Fruit fly (Drosophila melanogaster) whole organism, embryonic: Measurements from ENCODE around the gene PIP82.

Experiments
- BEAF-32 ChIP-seq: fragments of 200-800 bp; sonication (Bioruptor generic); optimal IDR thresholded peaks from 3 replicates; lab custom pipeline; 2017; ENCODE audit warnings: missing biosample characterization, missing genetic modification characterization, mild to moderate bottlenecking, moderate library complexity, missing genetic modification reagents
- CG10462 ChIP-seq: fragments of 200-800 bp; sonication (Bioruptor generic); optimal IDR thresholded peaks from 2 replicates; lab custom pipeline; 2016; ENCODE audit warnings: missing biosample characterization, missing genetic modification characterization
- CG11695 ChIP-seq: fragments of 200-800 bp; sonication (Bioruptor generic); IDR thresholded peaks from 3 replicates; pipeline ENCODE4 v1.3.6; 2022; ENCODE audit warnings: missing biosample characterization, missing genetic modification characterization
- CG12391 ChIP-seq: fragments of 200-800 bp; sonication (Bioruptor generic); optimal IDR thresholded peaks from 3 replicates; lab custom pipeline; 2018; ENCODE audit warnings: missing biosample characterization, mild to moderate bottlenecking, missing genetic modification characterization, moderate library complexity
- CG13424 ChIP-seq: fragments of 200-800 bp; sonication (Bioruptor generic); optimal IDR thresholded peaks from 2 replicates; lab custom pipeline; 2019; ENCODE audit warnings: missing biosample characterization, mild to moderate bottlenecking, missing genetic modification characterization, moderate library complexity
- CG13894 ChIP-seq: fragments of 200-800 bp; sonication (Bioruptor generic); optimal IDR thresholded peaks from 3 replicates; lab custom pipeline; 2018; ENCODE audit warnings: missing biosample characterization, mild to moderate bottlenecking, missing genetic modification characterization, moderate library complexity
- CG15269 ChIP-seq: fragments of 200-800 bp; sonication (Bioruptor generic); optimal IDR thresholded peaks from 2 replicates; lab custom pipeline; 2018; ENCODE audit warnings: missing biosample characterization, mild to moderate bottlenecking, missing genetic modification characterization, moderate library complexity
- CG15696 ChIP-seq: fragments of 200-800 bp; sonication (Bioruptor generic); optimal IDR thresholded peaks from 2 replicates; lab custom pipeline; 2019; ENCODE audit warnings: missing biosample characterization, mild to moderate bottlenecking, missing genetic modification characterization, moderate library complexity
- CG17359 ChIP-seq: fragments of 200-800 bp; sonication (Bioruptor generic); optimal IDR thresholded peaks from 3 replicates; lab custom pipeline; 2018; ENCODE audit warnings: missing biosample characterization, mild to moderate bottlenecking, missing genetic modification characterization, moderate library complexity
- CG17802 ChIP-seq: fragments of 200-800 bp; sonication (Bioruptor generic); optimal IDR thresholded peaks from 2 replicates; lab custom pipeline; 2018; ENCODE audit warnings: missing biosample characterization, mild to moderate bottlenecking, missing genetic modification characterization, moderate library complexity
- CG18011 ChIP-seq: fragments of 200-800 bp; sonication (Bioruptor generic); optimal IDR thresholded peaks from 2 replicates; lab custom pipeline; 2017; ENCODE audit warnings: missing biosample characterization, missing genetic modification characterization, mild to moderate bottlenecking, moderate library complexity, missing genotype
- CG2120 ChIP-seq: fragments of 200-800 bp; sonication (Bioruptor generic); optimal IDR thresholded peaks from 3 replicates; lab custom pipeline; 2016; ENCODE audit warnings: missing biosample characterization, missing genetic modification characterization
- CG30403 ChIP-seq: fragments of 200-800 bp; sonication (Bioruptor generic); optimal IDR thresholded peaks from 3 replicates; lab custom pipeline; 2016; ENCODE audit warnings: missing biosample characterization, missing genetic modification characterization
- CG32767 ChIP-seq: fragments of 200-800 bp; sonication (Bioruptor generic); IDR thresholded peaks from 2 replicates; pipeline ENCODE4 v1.3.6; 2022; ENCODE audit warnings: missing biosample characterization, missing genetic modification characterization
- CG34376 ChIP-seq: fragments of 200-800 bp; sonication (Bioruptor generic); optimal IDR thresholded peaks from 2 replicates; lab custom pipeline; 2018; ENCODE audit warnings: missing biosample characterization, mild to moderate bottlenecking, missing genetic modification characterization
- CG4854 ChIP-seq: fragments of 200-800 bp; sonication (Bioruptor generic); optimal IDR thresholded peaks from 2 replicates; lab custom pipeline; 2016; ENCODE audit warnings: missing biosample characterization, missing genetic modification characterization, inconsistent platforms
- CG6254 ChIP-seq: fragments of 200-800 bp; sonication (Bioruptor generic); optimal IDR thresholded peaks from 3 replicates; lab custom pipeline; 2017; ENCODE audit warnings: mild to moderate bottlenecking, missing biosample characterization, missing genetic modification reagents, missing genetic modification characterization
- CG6272 ChIP-seq: fragments of 200-800 bp; sonication (Bioruptor generic); IDR thresholded peaks from 2 replicates; pipeline ENCODE4 v1.3.6; 2022; ENCODE audit warnings: missing biosample characterization, missing genetic modification characterization
- CG7271 ChIP-seq: fragments of 200-800 bp; sonication (Bioruptor generic); optimal IDR thresholded peaks from 2 replicates; lab custom pipeline; 2018; ENCODE audit warnings: missing biosample characterization, mild to moderate bottlenecking, missing genetic modification characterization, moderate library complexity
- CG7556 ChIP-seq: fragments of 200-800 bp; sonication (Bioruptor generic); optimal IDR thresholded peaks from 2 replicates; lab custom pipeline; 2017; ENCODE audit warnings: missing biosample characterization, mild to moderate bottlenecking, missing genetic modification characterization
- CG7839 ChIP-seq: fragments of 200-800 bp; sonication (Bioruptor generic); optimal IDR thresholded peaks from 3 replicates; lab custom pipeline; 2018; ENCODE audit warnings: missing biosample characterization, mild to moderate bottlenecking, missing genetic modification characterization, moderate library complexity
- Chrac-16 ChIP-seq: fragments of 200-800 bp; sonication (Bioruptor generic); optimal IDR thresholded peaks from 3 replicates; lab custom pipeline; 2016; ENCODE audit warnings: missing biosample characterization, missing genetic modification characterization
- Fer3 ChIP-seq: fragments of 200-800 bp; sonication (Bioruptor generic); optimal IDR thresholded peaks from 2 replicates; lab custom pipeline; 2018; ENCODE audit warnings: missing biosample characterization, mild to moderate bottlenecking, missing genetic modification characterization, moderate library complexity
- Hand ChIP-seq: fragments of 200-800 bp; sonication (Bioruptor generic); optimal IDR thresholded peaks from 2 replicates; lab custom pipeline; 2017; ENCODE audit warnings: mild to moderate bottlenecking, missing biosample characterization, missing genetic modification reagents, missing genetic modification characterization
- Hmr ChIP-seq: fragments of 200-800 bp; sonication (Bioruptor generic); optimal IDR thresholded peaks from 3 replicates; lab custom pipeline; 2017; ENCODE audit warnings: mild to moderate bottlenecking, missing biosample characterization, missing genetic modification reagents, missing genetic modification characterization
- Hsf ChIP-seq: fragments of 200-800 bp; sonication (Bioruptor generic); optimal IDR thresholded peaks from 3 replicates; lab custom pipeline; 2016; ENCODE audit warnings: missing biosample characterization, missing genetic modification characterization
- Lpt ChIP-seq: fragments of >200 bp; optimal IDR thresholded peaks from 2 replicates; lab custom pipeline; 2018; ENCODE audit warnings: missing biosample characterization, missing genetic modification characterization
- Meics ChIP-seq: fragments of 200-800 bp; sonication (Bioruptor generic); optimal IDR thresholded peaks from 2 replicates; lab custom pipeline; 2017; ENCODE audit warnings: missing biosample characterization, mild to moderate bottlenecking, missing genetic modification characterization
- PHDP ChIP-seq: fragments of 200-800 bp; sonication (Bioruptor generic); optimal IDR thresholded peaks from 3 replicates; lab custom pipeline; 2018; ENCODE audit warnings: missing biosample characterization, mild to moderate bottlenecking, missing genetic modification characterization, moderate library complexity
- Pdp1 ChIP-seq, 2 experiments: fragments of 200-800 bp; sonication (Bioruptor generic); optimal IDR thresholded peaks; 3 replicates each; lab custom pipeline; 2016; ENCODE audit warnings: missing biosample characterization in 2 of 2, missing genetic modification characterization in 2 of 2, mild to moderate bottlenecking in 1 of 2, moderate library complexity in 1 of 2
- Sox100B ChIP-seq: fragments of 200-800 bp; sonication (Bioruptor generic); optimal IDR thresholded peaks from 3 replicates; lab custom pipeline; 2018; ENCODE audit warnings: missing biosample characterization, mild to moderate bottlenecking, missing genetic modification characterization
- ara ChIP-seq: fragments of 200-800 bp; sonication (Bioruptor generic); IDR thresholded peaks from 2 replicates; pipeline ENCODE4 v1.3.6; 2022; ENCODE audit warnings: missing biosample characterization, missing genetic modification characterization
- ase ChIP-seq: fragments of 200-800 bp; sonication (Bioruptor generic); IDR thresholded peaks from 3 replicates; pipeline ENCODE4 v1.3.6; 2022; ENCODE audit warnings: missing biosample characterization, missing genetic modification characterization
- btn ChIP-seq: fragments of 200-800 bp; sonication (Bioruptor generic); optimal IDR thresholded peaks from 2 replicates; lab custom pipeline; 2016; ENCODE audit warnings: missing biosample characterization, missing genetic modification characterization
- cato ChIP-seq: fragments of 200-800 bp; sonication (Bioruptor generic); optimal IDR thresholded peaks from 2 replicates; lab custom pipeline; 2016; ENCODE audit warnings: missing biosample characterization, missing genetic modification characterization, borderline replicate concordance
- chinmo ChIP-seq: fragments of 200-800 bp; sonication (Bioruptor generic); IDR thresholded peaks from 4 replicates; pipeline ENCODE4 v1.3.6; 2022; ENCODE audit warnings: missing biosample characterization, missing genetic modification characterization; ENCODE audit not compliant: partially characterized antibody
- danr ChIP-seq: fragments of 200-800 bp; sonication (Bioruptor generic); IDR thresholded peaks from 2 replicates; pipeline ENCODE4 v1.3.6; 2022; ENCODE audit warnings: missing biosample characterization, missing genetic modification characterization
- dmrt99B ChIP-seq: fragments of 200-800 bp; sonication (Bioruptor generic); optimal IDR thresholded peaks from 2 replicates; lab custom pipeline; 2018; ENCODE audit warnings: missing biosample characterization, mild to moderate bottlenecking, missing genetic modification characterization, moderate library complexity
- dysf ChIP-seq: fragments of 200-800 bp; sonication (Bioruptor generic); IDR thresholded peaks from 3 replicates; pipeline ENCODE4 v1.3.6; 2022; ENCODE audit warnings: missing biosample characterization, missing genetic modification characterization
- fd64A ChIP-seq: fragments of 200-800 bp; sonication (Bioruptor generic); optimal IDR thresholded peaks from 3 replicates; lab custom pipeline; 2018; ENCODE audit warnings: missing biosample characterization, mild to moderate bottlenecking, missing genetic modification characterization
- gt ChIP-seq: fragments of 200-800 bp; sonication (Bioruptor generic); IDR thresholded peaks from 2 replicates; pipeline ENCODE4 v1.3.6; 2022; ENCODE audit warnings: missing biosample characterization, missing genetic modification characterization
- inv ChIP-seq: fragments of 200-800 bp; sonication (Bioruptor generic); IDR thresholded peaks from 2 replicates; pipeline ENCODE4 v1.3.6; 2022; ENCODE audit warnings: missing biosample characterization, missing genetic modification characterization; ENCODE audit not compliant: partially characterized antibody
- mam ChIP-seq: fragments of 200-800 bp; sonication (Bioruptor generic); optimal IDR thresholded peaks from 3 replicates; lab custom pipeline; 2016; ENCODE audit warnings: missing biosample characterization, missing genetic modification characterization
- nmo ChIP-seq: fragments of 200-800 bp; sonication (Bioruptor generic); optimal IDR thresholded peaks from 2 replicates; lab custom pipeline; 2018; ENCODE audit warnings: missing biosample characterization, mild to moderate bottlenecking, missing genetic modification characterization, moderate library complexity
- pan ChIP-seq, 4 experiments: fragments of >200 bp in 3 of 4; fragments of 200-800 bp in 1 of 4; sonication (Bioruptor generic) in 1 of 4; optimal IDR thresholded peaks in 3 of 4; IDR thresholded peaks in 1 of 4; 2 replicates each; pipeline versions ENCODE4 v1.3.6 to Lab custom; 2017 to 2022; ENCODE audit warnings: missing biosample characterization in 2 of 4, missing genetic modification characterization in 2 of 4, mixed read lengths in 1 of 4
- prd ChIP-seq, 3 experiments: fragments of >200 bp in 2 of 3; fragments of 200-800 bp in 1 of 3; sonication (Bioruptor generic) in 1 of 3; optimal IDR thresholded peaks in 2 of 3; IDR thresholded peaks in 1 of 3; 2 replicates in 2 of 3; 3 replicates in 1 of 3; pipeline versions ENCODE4 v1.3.6 to Lab custom; 2017 to 2022; ENCODE audit warnings: missing biosample characterization in 1 of 3, missing genetic modification characterization in 1 of 3
- psq ChIP-seq: fragments of 200-800 bp; sonication (Bioruptor generic); optimal IDR thresholded peaks from 2 replicates; lab custom pipeline; 2017; ENCODE audit warnings: missing biosample characterization, missing genetic modification characterization
- sqz ChIP-seq: fragments of 200-800 bp; sonication (Bioruptor generic); optimal IDR thresholded peaks from 3 replicates; lab custom pipeline; 2018; ENCODE audit warnings: missing biosample characterization, mild to moderate bottlenecking, missing genetic modification characterization
- stc ChIP-seq: fragments of 200-800 bp; sonication (Bioruptor generic); IDR thresholded peaks from 2 replicates; pipeline ENCODE4 v1.3.6; 2022; ENCODE audit warnings: missing biosample characterization, missing genetic modification characterization

The PIP82 gene

dm6 chrX:8491452-8492046, 37.9 kb downstream of the PIP82 start (continued):
- TF ChIP-seq stc (no peak), CG32767 (no peak), CG17359 (tag; lab: Kevin White, UChicago) (peak; percentile 23), Chrac-16 (GFP tag; lab: Kevin White, UChicago) (peak; percentile 4), Hmr (peak; percentile 13), Lpt (GFP tag; lab: Kevin White, UChicago) (no peak), fd64A (GFP tag; lab: Kevin White, UChicago) (no peak), ase (no peak), sqz (GFP tag; lab: Kevin White, UChicago) (peak; percentile 13), CG2120 (GFP tag; lab: Kevin White, UChicago) (peak; percentile 36), CG10462 (GFP tag; lab: Kevin White, UChicago) (peak; percentile 17), CG15269 (tag; lab: Kevin White, UChicago) (peak; percentile 7), CG12391 (tag; lab: Kevin White, UChicago) (peak; percentile 5), BEAF-32 (GFP tag; lab: Kevin White, UChicago) (no peak), CG7556 (GFP tag; lab: Kevin White, UChicago) (peak; percentile 3), psq (GFP tag; lab: Kevin White, UChicago) (no peak), Hand (GFP tag; lab: Kevin White, UChicago) (no peak), dysf (GFP tag; lab: Robert Waterston, UW) (peak; percentile 34; the same call in 1 of the 3 replicates), nmo (GFP tag; lab: Kevin White, UChicago) (peak; percentile 15), CG34376 (GFP tag; lab: Kevin White, UChicago) (no peak), chinmo (GFP tag; lab: Robert Waterston, UW) (0 out of 4 replicates have a peak, but pooled peaks have one; percentile 46), Fer3 (tag; lab: Kevin White, UChicago) (no peak), CG15696 (tag; lab: Kevin White, UChicago) (no peak), Pdp1 (GFP tag; optimal IDR thresholded peaks at IDR 0.05; lab: Kevin White, UChicago) (peak; percentile 17 to 18), Sox100B (GFP tag; lab: Kevin White, UChicago) (peak; percentile 17), CG13894 (tag; lab: Kevin White, UChicago) (no peak), danr (GFP tag; lab: Robert Waterston, UW) (no peak), ara (GFP tag; lab: Robert Waterston, UW) (no peak), Hsf (GFP tag; lab: Kevin White, UChicago) (peak; percentile 35), cato (GFP tag; lab: Kevin White, UChicago) (no peak), CG7839 (tag; lab: Kevin White, UChicago) (peak; percentile 24), PHDP (peak; percentile 10), prd (optimal IDR thresholded peaks at IDR 0.05; lab: Kevin White, UChicago) (no peak), prd (GFP tag; IDR thresholded peaks at IDR 0.05; lab: Robert Waterston, UW) (peak; percentile 27; the same call in 1 of the 3 replicates), CG30403 (GFP tag; lab: Kevin White, UChicago) (peak; percentile 47), CG18011 (GFP tag; lab: Kevin White, UChicago) (no peak), gt (GFP tag; lab: Robert Waterston, UW) (no peak), CG11695 (GFP tag; lab: Robert Waterston, UW) (no peak), CG6254 (GFP tag; lab: Kevin White, UChicago) (no peak)
- TF ChIP-seq, all 482 proteins: peak for 90

DNA sequence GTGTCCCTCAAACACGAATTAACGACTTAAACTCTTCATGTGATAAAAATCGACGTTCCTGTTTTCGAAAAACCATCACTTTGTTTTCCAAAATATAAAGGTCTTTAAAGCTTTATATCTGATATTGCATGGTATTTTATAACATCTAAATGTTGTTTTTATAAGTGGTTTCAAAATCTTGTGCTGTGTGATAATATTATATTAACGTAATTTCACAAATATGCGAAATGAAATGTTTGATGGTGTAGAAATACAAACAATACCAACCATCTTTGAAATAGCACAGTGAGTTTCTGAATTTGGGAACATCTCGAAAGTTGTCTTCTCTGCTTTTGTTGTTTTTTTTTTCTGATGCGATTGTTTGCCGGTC, 38.5 kb downstream of the PIP82 start:
- TF ChIP-seq mam (GFP tag; lab: Kevin White, UChicago) (no peak), dmrt99B (tag; lab: Kevin White, UChicago) (peak; percentile 17), pan (optimal IDR thresholded peaks at IDR 0.05; lab: Kevin White, UChicago) (no peak), pan (GFP tag; optimal IDR thresholded peaks at IDR 0.05 in 1 of 2, IDR thresholded peaks at IDR 0.05 in 1 of 2) (peak in 1 of 2 experiments; percentile 6), inv (GFP tag; lab: Robert Waterston, UW) (no peak), Meics (GFP tag; lab: Kevin White, UChicago) (peak; percentile 3), CG13424 (tag; lab: Kevin White, UChicago) (no peak), CG6272 (GFP tag; lab: Robert Waterston, UW) (no peak), CG17802 (tag; lab: Kevin White, UChicago) (no peak), CG4854 (GFP tag; lab: Kevin White, UChicago) (no peak), btn (GFP tag; lab: Kevin White, UChicago) (no peak), CG7271 (tag; lab: Kevin White, UChicago) (no peak)
